Worm (Caenorhabditis elegans): ENCODE results near the gene nhr-145.

The nhr-145 gene

ce11 chrV:19050438-19050837 lies 37.1 kb upstream of the nhr-145 start, which contains the start of gene asp-1:
Gene asp-1, minus strand, starts transcription at chrV:19050752.
- no peak for TF ChIP-seq elt-1 (tag; optimal IDR thresholded peaks at IDR 0.05)
- peak; percentile 9 for TF ChIP-seq Y55F3AM.14 (GFP tag; optimal IDR thresholded peaks at IDR 0.05)
- no peak for TF ChIP-seq C34F6.9 (tag; optimal IDR thresholded peaks at IDR 0.05)
- TF ChIP-seq lin-13 (GFP tag; optimal IDR thresholded peaks at IDR 0.05), result no peak
- no peak for TF ChIP-seq ztf-11 (tag; optimal IDR thresholded peaks at IDR 0.05)
- TF ChIP-seq ZK546.5 (tag; optimal IDR thresholded peaks at IDR 0.05), result no peak
- peak; percentile 10 for TF ChIP-seq nhr-129 (tag; optimal IDR thresholded peaks at IDR 0.05)
- no peak for TF ChIP-seq sma-3 (GFP tag; optimal IDR thresholded peaks at IDR 0.05)
- peak; percentile 24 for TF ChIP-seq gmeb-1 (tag; optimal IDR thresholded peaks at IDR 0.05)

- no peak for TF ChIP-seq sma-9 (GFP tag; optimal IDR thresholded peaks at IDR 0.05)
- TF ChIP-seq sma-9 (tag; optimal IDR thresholded peaks at IDR 0.05), result no peak
- TF ChIP-seq ama-1 (optimal IDR thresholded peaks at IDR 0.05), result no peak
- no peak for TF ChIP-seq gmeb-1 (tag; optimal IDR thresholded peaks at IDR 0.05)
These were observed 36.6 kb upstream of the nhr-145 start for ce11 chrV:19050888-19051287.

ce11 chrV:19051425-19051824 lies 36.1 kb upstream of the nhr-145 start:
- TF ChIP-seq dmd-4 (tag; optimal IDR thresholded peaks at IDR 0.05) (no peak), nhr-129 (tag; optimal IDR thresholded peaks at IDR 0.05) (no peak), crh-2 (tag; optimal IDR thresholded peaks at IDR 0.05) (peak; percentile 58), mab-5 (tag; optimal IDR thresholded peaks at IDR 0.05) (no peak), nhr-23 (tag; optimal IDR thresholded peaks at IDR 0.05) (no peak), nhr-237 (tag; optimal IDR thresholded peaks at IDR 0.05) (no peak), ztf-1 (GFP tag; conservative IDR thresholded peaks at IDR 0.05) (no peak), egl-27 (tag; optimal IDR thresholded peaks at IDR 0.05) (no peak), mdl-1 (tag; optimal IDR thresholded peaks at IDR 0.05) (no peak), sma-9 (GFP tag; optimal IDR thresholded peaks at IDR 0.05) (peak; percentile 36), sma-9 (tag; optimal IDR thresholded peaks at IDR 0.05) (no peak), unc-62 (GFP tag; optimal IDR thresholded peaks at IDR 0.05) (no peak), gmeb-1 (tag; optimal IDR thresholded peaks at IDR 0.05) (no peak), nhr-6 (tag; optimal IDR thresholded peaks at IDR 0.05) (no peak), fos-1 (tag; optimal IDR thresholded peaks at IDR 0.05) (peak; percentile 39), Y55F3AM.14 (GFP tag; optimal IDR thresholded peaks at IDR 0.05) (no peak), peb-1 (tag; optimal IDR thresholded peaks at IDR 0.05) (no peak), F13H6.1 (tag; optimal IDR thresholded peaks at IDR 0.05) (peak; percentile 16), nhr-11 (tag; optimal IDR thresholded peaks at IDR 0.05) (no peak), snpc-4 (tag; optimal IDR thresholded peaks at IDR 0.05) (no peak), C34F6.9 (tag; optimal IDR thresholded peaks at IDR 0.05) (no peak), alr-1 (tag; optimal IDR thresholded peaks at IDR 0.05) (no peak), unc-55 (GFP tag; optimal IDR thresholded peaks at IDR 0.05) (no peak), ztf-11 (tag; optimal IDR thresholded peaks at IDR 0.05) (no peak), lin-11 (tag; optimal IDR thresholded peaks at IDR 0.05) (no peak), nhr-25 (tag; optimal IDR thresholded peaks at IDR 0.05) (no peak), ZK546.5 (tag; optimal IDR thresholded peaks at IDR 0.05) (no peak), elt-1 (tag; optimal IDR thresholded peaks at IDR 0.05) (no peak), elt-3 (tag; optimal IDR thresholded peaks at IDR 0.05) (no peak), blmp-1 (tag; optimal IDR thresholded peaks at IDR 0.05; ENCODE audit: insufficient read depth) (peak; percentile 16), lin-13 (GFP tag; optimal IDR thresholded peaks at IDR 0.05) (no peak), nhr-12 (tag; optimal IDR thresholded peaks at IDR 0.05) (no peak), nhr-77 (tag; optimal IDR thresholded peaks at IDR 0.05) (no peak), ztf-4 (tag; optimal IDR thresholded peaks at IDR 0.05) (no peak), ceh-16 (tag; optimal IDR thresholded peaks at IDR 0.05) (no peak), ama-1 (optimal IDR thresholded peaks at IDR 0.05) (no peak), nhr-10 (tag; optimal IDR thresholded peaks at IDR 0.05) (no peak), lsy-2 (tag; optimal IDR thresholded peaks at IDR 0.05) (no peak), R02D3.7 (tag; optimal IDR thresholded peaks at IDR 0.05) (no peak), lin-39 (tag; optimal IDR thresholded peaks at IDR 0.05) (no peak)

Data from whole organism, L2 larva.